Worm (Caenorhabditis elegans) whole organism, mixed stage, embryonic: ENCODE results near the gene ccch-3.

ENCODE experiments used
- M03D4.4 ChIP-seq: sonication (generic microtip); optimal IDR thresholded peaks from 2 replicates; lab custom pipeline; 2017; ENCODE audit warnings: mild to moderate bottlenecking, missing genetic modification characterization, missing compliant biosample characterization
- bed-3 ChIP-seq: fragments of 200-800 bp; sonication (Bioruptor generic); optimal IDR thresholded peaks from 3 replicates; lab custom pipeline; 2018; ENCODE audit warnings: mild to moderate bottlenecking, missing genetic modification characterization, moderate library complexity, missing compliant biosample characterization
- blmp-1 ChIP-seq: fragments of 150-350 bp; optimal IDR thresholded peaks from 2 replicates; lab custom pipeline; 2014; ENCODE audit warnings: missing biosample characterization, missing genetic modification characterization
- ceh-39 ChIP-seq: fragments of 150-350 bp; optimal IDR thresholded peaks from 2 replicates; lab custom pipeline; 2014; ENCODE audit warnings: missing biosample characterization, missing genetic modification characterization
- ceh-43 ChIP-seq: fragments of 200-800 bp; sonication (Bioruptor generic); optimal IDR thresholded peaks from 2 replicates; lab custom pipeline; 2018; ENCODE audit warnings: mild to moderate bottlenecking, missing genetic modification characterization, moderate library complexity, missing compliant biosample characterization
- ceh-83 ChIP-seq: fragments of 200-800 bp; sonication (Bioruptor generic); optimal IDR thresholded peaks from 2 replicates; lab custom pipeline; 2018; ENCODE audit warnings: mild to moderate bottlenecking, missing genetic modification characterization, missing compliant biosample characterization
- ces-1 ChIP-seq: fragments of 150-350 bp; optimal IDR thresholded peaks from 2 replicates; lab custom pipeline; 2014; ENCODE audit warnings: missing biosample characterization, missing genetic modification reagents, missing genetic modification characterization
- cnd-1 ChIP-seq: fragments of 200-800 bp; sonication (Bioruptor generic); optimal IDR thresholded peaks from 2 replicates; lab custom pipeline; 2018; ENCODE audit warnings: mild to moderate bottlenecking, missing genetic modification characterization, missing compliant biosample characterization
- drap-1 ChIP-seq: fragments of 200-800 bp; sonication (Bioruptor generic); optimal IDR thresholded peaks from 3 replicates; lab custom pipeline; 2018; ENCODE audit warnings: mild to moderate bottlenecking, missing genetic modification characterization, missing compliant biosample characterization
- elt-3 ChIP-seq: fragments of 150-350 bp; optimal IDR thresholded peaks from 2 replicates; lab custom pipeline; 2014; ENCODE audit warnings: missing biosample characterization, missing genetic modification characterization
- flh-1 ChIP-seq: fragments of 200-800 bp; sonication (Bioruptor generic); optimal IDR thresholded peaks from 2 replicates; lab custom pipeline; 2018; ENCODE audit warnings: mild to moderate bottlenecking, missing genetic modification characterization, moderate library complexity, missing compliant biosample characterization
- ham-2 ChIP-seq: fragments of 200-800 bp; sonication (Bioruptor generic); optimal IDR thresholded peaks from 2 replicates; lab custom pipeline; 2018; ENCODE audit warnings: mild to moderate bottlenecking, missing genetic modification characterization, missing compliant biosample characterization
- hlh-1 ChIP-seq: fragments of 150-350 bp; optimal IDR thresholded peaks from 2 replicates; lab custom pipeline; 2014; ENCODE audit warnings: missing biosample characterization, missing genetic modification reagents, missing genetic modification characterization
- lin-13 ChIP-seq: fragments of 150-350 bp; optimal IDR thresholded peaks from 2 replicates; lab custom pipeline; 2014; ENCODE audit warnings: missing biosample characterization, missing genetic modification characterization
- lsy-2 ChIP-seq: fragments of 150-350 bp; optimal IDR thresholded peaks from 2 replicates; lab custom pipeline; 2014; ENCODE audit warnings: missing biosample characterization, missing genetic modification characterization
- mab-5 ChIP-seq: fragments of 150-350 bp; optimal IDR thresholded peaks from 2 replicates; lab custom pipeline; 2014; ENCODE audit warnings: missing biosample characterization, missing genetic modification characterization
- mls-2 ChIP-seq: sonication (generic microtip); optimal IDR thresholded peaks from 2 replicates; lab custom pipeline; 2016; ENCODE audit warnings: mild to moderate bottlenecking, missing genetic modification characterization, moderate library complexity, missing compliant biosample characterization
- nhr-12 ChIP-seq: fragments of 150-350 bp; optimal IDR thresholded peaks from 2 replicates; lab custom pipeline; 2014; ENCODE audit warnings: missing biosample characterization, missing genetic modification characterization
- nhr-2 ChIP-seq: fragments of 150-350 bp; optimal IDR thresholded peaks from 2 replicates; lab custom pipeline; 2014; ENCODE audit warnings: missing biosample characterization, missing genetic modification characterization
- nhr-237 ChIP-seq: fragments of 150-350 bp; optimal IDR thresholded peaks from 2 replicates; lab custom pipeline; 2014; ENCODE audit warnings: missing biosample characterization, missing genetic modification characterization
- nhr-28 ChIP-seq: fragments of 150-350 bp; optimal IDR thresholded peaks from 2 replicates; lab custom pipeline; 2014; ENCODE audit warnings: missing biosample characterization, missing genetic modification characterization
- nhr-76 ChIP-seq: sonication (generic microtip); optimal IDR thresholded peaks from 2 replicates; lab custom pipeline; 2017; ENCODE audit warnings: missing biosample characterization, missing genetic modification characterization
- pha-4 ChIP-seq: fragments of 150-350 bp; optimal IDR thresholded peaks from 2 replicates; lab custom pipeline; 2018; ENCODE audit warnings: missing biosample characterization, missing genetic modification reagents, missing genetic modification characterization
- sem-2 ChIP-seq: fragments of 200-800 bp; sonication (Bioruptor generic); optimal IDR thresholded peaks from 2 replicates; lab custom pipeline; 2018; ENCODE audit warnings: mild to moderate bottlenecking, missing genetic modification characterization, missing compliant biosample characterization
- snpc-4 ChIP-seq: fragments of 150-350 bp; optimal IDR thresholded peaks from 2 replicates; lab custom pipeline; 2014; ENCODE audit warnings: missing biosample characterization, missing genetic modification characterization
- tbx-8 ChIP-seq: fragments of 200-800 bp; sonication (Bioruptor generic); optimal IDR thresholded peaks from 2 replicates; lab custom pipeline; 2018; ENCODE audit warnings: mild to moderate bottlenecking, missing genetic modification characterization, moderate library complexity, missing compliant biosample characterization
- unc-120 ChIP-seq: sonication (generic microtip); optimal IDR thresholded peaks from 2 replicates; lab custom pipeline; 2017; ENCODE audit warnings: missing genetic modification characterization, missing compliant biosample characterization; ENCODE audit not compliant: poor library complexity, severe bottlenecking
- unc-39 ChIP-seq: fragments of 150-350 bp; optimal IDR thresholded peaks from 2 replicates; lab custom pipeline; 2014; ENCODE audit warnings: missing biosample characterization, missing genetic modification characterization
- unc-62 ChIP-seq: fragments of 150-350 bp; optimal IDR thresholded peaks from 2 replicates; lab custom pipeline; 2014; ENCODE audit warnings: missing biosample characterization, missing genetic modification reagents, missing genetic modification characterization
- zip-8 ChIP-seq: fragments of 150-350 bp; optimal IDR thresholded peaks from 2 replicates; lab custom pipeline; 2014; ENCODE audit warnings: missing biosample characterization, missing genetic modification characterization
- ztf-11 ChIP-seq: fragments of 150-350 bp; optimal IDR thresholded peaks from 2 replicates; lab custom pipeline; 2014; ENCODE audit warnings: missing biosample characterization, missing genetic modification characterization

ccch-3 gene

ce11 chrV:12679292-12679691 lies 19.8 kb upstream of the ccch-3 start:
- no peak for TF ChIP-seq tbx-8 (GFP tag; lab: Kevin White, UChicago)
- TF ChIP-seq ham-2 (GFP tag; lab: Kevin White, UChicago) = no peak
- no peak for TF ChIP-seq mab-5 (tag; lab: Kevin White, UChicago)
- no peak for TF ChIP-seq nhr-28 (tag; lab: Kevin White, UChicago)
- TF ChIP-seq bed-3 (GFP tag; lab: Kevin White, UChicago) = no peak
- TF ChIP-seq sem-2 (GFP tag; lab: Kevin White, UChicago) = no peak
- no peak for TF ChIP-seq pha-4 (tag; lab: Kevin White, UChicago)
- no peak for TF ChIP-seq lin-13 (tag; lab: Kevin White, UChicago)
- no peak for TF ChIP-seq unc-39 (tag; lab: Kevin White, UChicago)
- TF ChIP-seq zip-8 (tag; lab: Kevin White, UChicago) = no peak
- TF ChIP-seq blmp-1 = no peak
- no peak for TF ChIP-seq nhr-2
- TF ChIP-seq nhr-12 = no peak
- TF ChIP-seq, all 35 proteins: peak for 0

- TF ChIP-seq ces-1 (GFP tag; lab: Kevin White, UChicago) (no peak), lsy-2 (tag; lab: Kevin White, UChicago) (no peak), unc-39 (tag; lab: Kevin White, UChicago) (no peak), ceh-43 (GFP tag; lab: Kevin White, UChicago) (no peak), ceh-83 (GFP tag; lab: Kevin White, UChicago) (no peak), drap-1 (GFP tag; lab: Kevin White, UChicago) (no peak), bed-3 (GFP tag; lab: Kevin White, UChicago) (no peak), snpc-4 (no peak)
Measured at ce11 chrV:12676299-12676698, 16.8 kb upstream of the ccch-3 start.

- TF ChIP-seq ceh-39 (tag; lab: Kevin White, UChicago) = no peak
- TF ChIP-seq nhr-28 (tag; lab: Kevin White, UChicago) = no peak
- TF ChIP-seq ztf-11 (tag; lab: Kevin White, UChicago) = no peak
- TF ChIP-seq flh-1 = no peak
- TF ChIP-seq elt-3 (tag; lab: Kevin White, UChicago) = no peak
- TF ChIP-seq drap-1 (GFP tag; lab: Kevin White, UChicago) = no peak
- no peak for TF ChIP-seq unc-62 (GFP tag; lab: Kevin White, UChicago)
- TF ChIP-seq nhr-76 = no peak
- TF ChIP-seq nhr-12 = no peak
- no peak for TF ChIP-seq lin-13 (tag; lab: Kevin White, UChicago)
- no peak for TF ChIP-seq blmp-1
- no peak for TF ChIP-seq mls-2
- no peak for TF ChIP-seq zip-8 (tag; lab: Kevin White, UChicago)
- no peak for TF ChIP-seq cnd-1 (tag; lab: Kevin White, UChicago)
- no peak for TF ChIP-seq nhr-237 (tag; lab: Kevin White, UChicago)
- no peak for TF ChIP-seq ces-1 (GFP tag; lab: Kevin White, UChicago)
- TF ChIP-seq snpc-4 = no peak
Measured at ce11 chrV:12673745-12674144, 14.3 kb upstream of the ccch-3 start.

DNA sequence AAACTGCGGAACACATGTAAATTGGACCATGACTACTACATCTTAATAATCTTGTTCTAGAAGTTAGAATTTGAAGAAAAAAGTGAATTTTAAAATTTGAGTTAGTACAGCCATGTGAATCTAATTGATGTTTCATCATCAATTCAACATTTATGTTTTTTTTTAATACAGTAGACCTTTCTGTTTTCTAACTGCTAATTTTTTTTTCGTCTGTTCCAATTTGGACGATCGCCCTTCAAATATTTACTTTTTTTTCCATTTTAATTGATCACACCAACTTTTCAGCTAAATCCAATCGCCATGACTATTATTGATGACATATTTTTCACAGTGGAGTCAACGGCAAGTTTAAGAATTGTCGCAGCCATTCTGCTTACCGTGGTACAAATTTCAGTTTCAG lies 11.1 kb upstream of the ccch-3 start, which contains the start of gene srx-116:
Gene srx-116, plus strand, starts transcription at position 301 of the 400 bp plus-strand sequence.
- no peak for TF ChIP-seq drap-1 (GFP tag; lab: Kevin White, UChicago)
- TF ChIP-seq nhr-28 (tag; lab: Kevin White, UChicago) = no peak
- no peak for TF ChIP-seq ham-2 (GFP tag; lab: Kevin White, UChicago)
- no peak for TF ChIP-seq hlh-1 (tag; lab: Kevin White, UChicago)
- no peak for TF ChIP-seq unc-62 (GFP tag; lab: Kevin White, UChicago)

ce11 chrV:12667926-12668325 lies 8.4 kb upstream of the ccch-3 start, which contains the start of gene W05B10.4:
W05B10.4 (plus strand) TSS chrV:12668226.
- no peak for TF ChIP-seq M03D4.4 (tag; lab: Kevin White, UChicago)
- no peak for TF ChIP-seq cnd-1 (tag; lab: Kevin White, UChicago)
- TF ChIP-seq zip-8 (tag; lab: Kevin White, UChicago) = no peak
- no peak for TF ChIP-seq lin-13 (tag; lab: Kevin White, UChicago)
- TF ChIP-seq ceh-39 (tag; lab: Kevin White, UChicago) = no peak
- no peak for TF ChIP-seq unc-120 (tag; lab: Kevin White, UChicago)
- no peak for TF ChIP-seq sem-2 (GFP tag; lab: Kevin White, UChicago)
- no peak for TF ChIP-seq blmp-1
- TF ChIP-seq unc-39 (tag; lab: Kevin White, UChicago) = no peak
- no peak for TF ChIP-seq nhr-2
- TF ChIP-seq ceh-83 (GFP tag; lab: Kevin White, UChicago) = no peak
- TF ChIP-seq mab-5 (tag; lab: Kevin White, UChicago) = no peak
- TF ChIP-seq nhr-76 = no peak
